Fruit fly (Drosophila melanogaster): Measurements from ENCODE around the gene RpS14b.

RpS14b gene

dm6 chrX:7893411-7894122 lies 41.1 kb upstream of the RpS14b start, which contains the start of the genes CG45089, ND-MNLL and p115 (continued):
- TF ChIP-seq CG33213 (GFP tag; optimal IDR thresholded peaks at IDR 0.05) (no peak), Dfd (GFP tag; optimal IDR thresholded peaks at IDR 0.05) (no peak), wdn (GFP tag; IDR thresholded peaks at IDR 0.05) (0 out of 2 replicates have a peak, but pooled peaks have one; percentile 40), rib (GFP tag; IDR thresholded peaks at IDR 0.05) (no peak), crp (GFP tag; optimal IDR thresholded peaks at IDR 0.05) (peak in 1 of 2 experiments; percentile 39), Dref (GFP tag; IDR thresholded peaks at IDR 0.05) (peak; percentile 66), CG11093 (GFP tag; IDR thresholded peaks at IDR 0.05) (no peak), TFAM (GFP tag; optimal IDR thresholded peaks at IDR 0.05) (no peak), sqz (GFP tag; optimal IDR thresholded peaks at IDR 0.05) (no peak), twi (tag; optimal IDR thresholded peaks at IDR 0.05) (peak; percentile 26), Atf-2 (GFP tag; optimal IDR thresholded peaks at IDR 0.05) (no peak), Sry-β (GFP tag; optimal IDR thresholded peaks at IDR 0.05) (peak; percentile 89), CG10979 (tag; optimal IDR thresholded peaks at IDR 0.05) (peak; percentile 50), dmrt99B (tag; optimal IDR thresholded peaks at IDR 0.05) (peak; percentile 36), al (GFP tag; IDR thresholded peaks at IDR 0.05) (peak; percentile 46; the same call in 1 of the 2 replicates), CG11560 (tag; IDR thresholded peaks at IDR 0.05) (no peak), CG9437 (GFP tag; optimal IDR thresholded peaks at IDR 0.05) (peak; percentile 84), Lpt (GFP tag; optimal IDR thresholded peaks at IDR 0.05) (no peak), CG4404 (GFP tag; IDR thresholded peaks at IDR 0.05) (0 out of 2 replicates have a peak, but pooled peaks have one; percentile 28), CG2889 (GFP tag; IDR thresholded peaks at IDR 0.05) (no peak), CG12299 (tag; optimal IDR thresholded peaks at IDR 0.05) (no peak), ind (GFP tag; optimal IDR thresholded peaks at IDR 0.05) (peak; percentile 64), PHDP (tag; optimal IDR thresholded peaks at IDR 0.05) (peak; percentile 52), CG7987 (GFP tag; optimal IDR thresholded peaks at IDR 0.05) (no peak), CG12219 (GFP tag; optimal IDR thresholded peaks at IDR 0.05) (no peak), Abd-B (GFP tag; optimal IDR thresholded peaks at IDR 0.05) (peak; percentile 65), stc (GFP tag; IDR thresholded peaks at IDR 0.05) (no peak), CG8924 (tag; optimal IDR thresholded peaks at IDR 0.05) (peak; percentile 68), CG7839 (tag; optimal IDR thresholded peaks at IDR 0.05) (peak; percentile 57), Opbp (GFP tag; IDR thresholded peaks at IDR 0.05; ENCODE audit: partially characterized antibody) (no peak; the same call in 2 of the 3 replicates), Sox100B (GFP tag; optimal IDR thresholded peaks at IDR 0.05) (peak; percentile 45), phol (tag; optimal IDR thresholded peaks at IDR 0.05) (peak; percentile 69), Rfx (GFP tag; IDR thresholded peaks at IDR 0.05) (peak; percentile 71; the same call in 1 of the 2 replicates), Hmr (GFP tag; optimal IDR thresholded peaks at IDR 0.05) (peak; percentile 40), pzg (GFP tag; optimal IDR thresholded peaks at IDR 0.05) (peak; percentile 59), CG34376 (GFP tag; optimal IDR thresholded peaks at IDR 0.05) (no peak), bsh (GFP tag; optimal IDR thresholded peaks at IDR 0.05) (peak in 1 of 2 experiments; percentile 60), CG31441 (GFP tag; IDR thresholded peaks at IDR 0.05) (peak; percentile 64), sens-2 (GFP tag; IDR thresholded peaks at IDR 0.05) (no peak), Dad (GFP tag; optimal IDR thresholded peaks at IDR 0.05) (peak; percentile 4), CG14965 (GFP tag; optimal IDR thresholded peaks at IDR 0.05; ENCODE audit: borderline replicate concordance) (no peak), Kr (GFP tag; optimal IDR thresholded peaks at IDR 0.05) (no peak), CG12744 (GFP tag; optimal IDR thresholded peaks at IDR 0.05) (no peak), MESR4 (GFP tag; optimal IDR thresholded peaks at IDR 0.05) (peak; percentile 53), repo (GFP tag; optimal IDR thresholded peaks at IDR 0.05) (no peak), pum (GFP tag; optimal IDR thresholded peaks at IDR 0.05) (peak; percentile 46), MTF-1 (GFP tag; optimal IDR thresholded peaks at IDR 0.05; ENCODE audit: borderline replicate concordance) (no peak), MBD-R2 (GFP tag; IDR thresholded peaks at IDR 0.05) (peak; percentile 78), kay (GFP tag; optimal IDR thresholded peaks at IDR 0.05) (peak; percentile 46)
